Worm (Caenorhabditis elegans): ENCODE measurements around the gene F58H1.8.

DNA sequence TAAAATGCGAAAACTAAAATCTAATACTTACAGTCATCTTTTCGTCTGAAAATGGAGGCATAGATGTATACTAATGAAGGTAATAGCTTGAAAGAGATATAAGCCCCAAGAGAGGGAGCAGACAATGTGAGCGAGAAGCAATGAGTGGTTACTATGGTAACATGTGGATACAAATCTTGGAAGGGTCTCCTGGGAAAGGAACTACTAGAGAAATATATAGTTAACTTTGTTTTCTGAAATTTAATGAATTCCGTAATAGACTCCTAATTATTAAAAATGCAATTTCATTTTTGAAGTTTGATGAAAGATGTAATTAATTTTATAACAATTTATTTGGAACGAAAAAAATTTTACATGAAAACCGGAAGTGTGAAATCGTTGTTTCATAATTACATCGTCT, 7.6 kb upstream of the F58H1.8 start, which contains the start of gene osm-6:
- TF ChIP-seq tbx-37 (GFP tag; conservative IDR thresholded peaks at IDR 0.05) (no peak), tbx-11 (GFP tag; IDR thresholded peaks at IDR 0.05) (no peak), aly-1 (tag; optimal IDR thresholded peaks at IDR 0.05) (no peak), ama-1 (optimal IDR thresholded peaks at IDR 0.05) (no peak), hmg-4 (GFP tag; optimal IDR thresholded peaks at IDR 0.05) (no peak), flt-1 (GFP tag; IDR thresholded peaks at IDR 0.05) (no peak), ceh-36 (tag; optimal IDR thresholded peaks at IDR 0.05) (no peak), tra-4 (tag; optimal IDR thresholded peaks at IDR 0.05) (no peak), B0310.2 (tag; optimal IDR thresholded peaks at IDR 0.05) (no peak), F13C5.2 (tag; optimal IDR thresholded peaks at IDR 0.05) (no peak)

All from whole organism, early embryonic.